Worm (Caenorhabditis elegans) whole organism, late embryonic: ENCODE results near the gene gen-1.

Source experiments
- ama-1 ChIP-seq: fragments of 150-350 bp; optimal IDR thresholded peaks from 2 replicates; lab custom pipeline; 2014
- hlh-6 ChIP-seq: sonication (generic microtip); optimal IDR thresholded peaks from 2 replicates; lab custom pipeline; 2016; ENCODE audit warnings: missing genotype, missing genetic modification characterization, missing compliant biosample characterization
- nfya-1 ChIP-seq: sonication (generic microtip); optimal IDR thresholded peaks from 2 replicates; lab custom pipeline; 2017; ENCODE audit warnings: missing genetic modification characterization, mild to moderate bottlenecking, missing compliant biosample characterization, antibody characterized with exemption, moderate library complexity
- pha-4 ChIP-seq: fragments of 150-350 bp; optimal IDR thresholded peaks from 2 replicates; lab custom pipeline; 2018; ENCODE audit warnings: missing biosample characterization, missing genetic modification reagents, missing genetic modification characterization

DNA sequence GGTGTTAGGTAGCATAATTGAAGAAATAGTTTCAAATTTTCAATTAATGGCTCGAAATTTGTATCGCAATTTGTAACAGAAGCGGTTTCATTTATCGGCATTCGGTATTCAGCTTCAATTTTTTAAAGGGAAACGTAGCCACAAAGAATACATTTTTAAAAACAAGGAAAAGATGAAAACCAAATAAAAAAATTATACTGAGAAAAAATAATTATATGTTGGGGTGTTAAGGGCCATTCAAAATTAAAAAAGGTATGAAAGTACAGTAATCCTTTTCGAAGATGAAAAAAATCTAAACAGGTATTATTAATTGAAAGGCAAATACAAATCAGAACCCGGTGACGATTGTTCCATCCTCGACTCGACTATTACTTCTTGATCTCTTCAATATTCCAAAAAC is 10.3 kb upstream of the gen-1 start, which contains the start of gene srg-1:
- TF ChIP-seq hlh-6 (tag; lab: Kevin White, UChicago) (no peak), nfya-1 (tag; lab: Kevin White, UChicago) (no peak), ama-1 (lab: Kevin White, UChicago) (no peak), pha-4 (tag; lab: Kevin White, UChicago) (no peak)
